Fruit fly (Drosophila melanogaster) whole organism, embryonic: ENCODE results near the gene CG4297.

ENCODE experiments used
- CG10366 ChIP-seq: fragments of 200-800 bp; sonication (Bioruptor generic); IDR thresholded peaks from 2 replicates; pipeline ENCODE4 v1.3.6; 2022; ENCODE audit warnings: missing biosample characterization, missing genetic modification characterization
- CG10654 ChIP-seq: fragments of 200-800 bp; sonication (Bioruptor generic); optimal IDR thresholded peaks from 2 replicates; lab custom pipeline; 2016; ENCODE audit warnings: missing biosample characterization, missing genetic modification characterization
- CG10979 ChIP-seq: fragments of 200-800 bp; sonication (Bioruptor generic); optimal IDR thresholded peaks from 2 replicates; lab custom pipeline; 2018; ENCODE audit warnings: missing biosample characterization, mild to moderate bottlenecking, missing genetic modification characterization, moderate library complexity
- CG11093 ChIP-seq: fragments of 200-800 bp; sonication (Bioruptor generic); IDR thresholded peaks from 3 replicates; pipeline ENCODE4 v1.3.6; 2022; ENCODE audit warnings: missing biosample characterization, missing genetic modification characterization
- CG11560 ChIP-seq: fragments of 200-800 bp; sonication (Bioruptor generic); IDR thresholded peaks from 3 replicates; pipeline ENCODE4 v1.3.6; 2022; ENCODE audit warnings: missing biosample characterization, missing genetic modification characterization
- CG12219 ChIP-seq: fragments of 200-800 bp; sonication (Bioruptor generic); optimal IDR thresholded peaks from 3 replicates; lab custom pipeline; 2018; ENCODE audit warnings: missing biosample characterization, mild to moderate bottlenecking, missing genetic modification characterization
- CG12659 ChIP-seq: fragments of 200-800 bp; sonication (Bioruptor generic); optimal IDR thresholded peaks from 3 replicates; lab custom pipeline; 2017; ENCODE audit warnings: mild to moderate bottlenecking, missing biosample characterization, missing genetic modification reagents, missing genetic modification characterization
- CG13287 ChIP-seq: fragments of 200-800 bp; sonication (Bioruptor generic); IDR thresholded peaks from 2 replicates; pipeline ENCODE4 v1.3.6; 2022; ENCODE audit warnings: missing biosample characterization, missing genetic modification characterization; ENCODE audit not compliant: partially characterized antibody
- CG13624 ChIP-seq: fragments of 200-800 bp; sonication (Bioruptor generic); optimal IDR thresholded peaks from 2 replicates; lab custom pipeline; 2016; ENCODE audit warnings: missing biosample characterization, missing genetic modification characterization
- CG13894 ChIP-seq: fragments of 200-800 bp; sonication (Bioruptor generic); optimal IDR thresholded peaks from 3 replicates; lab custom pipeline; 2018; ENCODE audit warnings: missing biosample characterization, mild to moderate bottlenecking, missing genetic modification characterization, moderate library complexity
- CG16815 ChIP-seq: fragments of 200-800 bp; sonication (Bioruptor generic); optimal IDR thresholded peaks from 3 replicates; lab custom pipeline; 2017; ENCODE audit warnings: missing biosample characterization, mild to moderate bottlenecking, missing genetic modification characterization
- CG17328 ChIP-seq: fragments of 200-800 bp; sonication (Bioruptor generic); IDR thresholded peaks from 2 replicates; pipeline ENCODE4 v1.3.6; 2022; ENCODE audit warnings: missing biosample characterization, missing genetic modification characterization
- CG18599 ChIP-seq: fragments of 200-800 bp; sonication (Bioruptor generic); optimal IDR thresholded peaks from 3 replicates; lab custom pipeline; 2017; ENCODE audit warnings: missing biosample characterization, missing genetic modification characterization, mild to moderate bottlenecking, moderate library complexity, missing genetic modification reagents
- CG18764 ChIP-seq: fragments of 200-800 bp; sonication (Bioruptor generic); optimal IDR thresholded peaks from 3 replicates; lab custom pipeline; 2016; ENCODE audit warnings: missing biosample characterization, missing genetic modification characterization
- CG34224 ChIP-seq: fragments of 200-800 bp; sonication (Bioruptor generic); IDR thresholded peaks from 3 replicates; pipeline ENCODE4 v1.3.6; 2022; ENCODE audit warnings: missing biosample characterization, missing genetic modification characterization; ENCODE audit not compliant: partially characterized antibody
- CG6791 ChIP-seq: fragments of 200-800 bp; sonication (Bioruptor generic); IDR thresholded peaks from 3 replicates; pipeline ENCODE4 v1.3.6; 2022; ENCODE audit warnings: missing biosample characterization, missing genetic modification characterization; ENCODE audit not compliant: partially characterized antibody
- CG7271 ChIP-seq: fragments of 200-800 bp; sonication (Bioruptor generic); optimal IDR thresholded peaks from 2 replicates; lab custom pipeline; 2018; ENCODE audit warnings: missing biosample characterization, mild to moderate bottlenecking, missing genetic modification characterization, moderate library complexity
- CG7786 ChIP-seq: fragments of 200-800 bp; sonication (Bioruptor generic); optimal IDR thresholded peaks from 2 replicates; lab custom pipeline; 2016; ENCODE audit warnings: missing biosample characterization, missing genetic modification characterization
- CG7963 ChIP-seq: fragments of 200-800 bp; sonication (Bioruptor generic); IDR thresholded peaks from 3 replicates; pipeline ENCODE4 v1.3.6; 2022; ENCODE audit warnings: missing biosample characterization, missing genetic modification characterization; ENCODE audit not compliant: partially characterized antibody
- CG8290 ChIP-seq, 3 experiments: fragments of 200-800 bp; sonication (Bioruptor generic); optimal IDR thresholded peaks; 2 replicates each; lab custom pipeline; 2016 to 2019; ENCODE audit warnings: missing biosample characterization in 3 of 3, missing genetic modification characterization in 3 of 3, mild to moderate bottlenecking in 2 of 3, moderate library complexity in 1 of 3
- CG9437 ChIP-seq: fragments of 200-800 bp; sonication (Bioruptor generic); optimal IDR thresholded peaks from 2 replicates; lab custom pipeline; 2018; ENCODE audit warnings: missing biosample characterization, mild to moderate bottlenecking, missing genetic modification characterization
- CTCF ChIP-seq: fragments of 200-800 bp; sonication (Bioruptor generic); optimal IDR thresholded peaks from 2 replicates; lab custom pipeline; 2017; ENCODE audit warnings: missing biosample characterization, mild to moderate bottlenecking, missing genetic modification characterization, moderate library complexity
- Camta ChIP-seq: fragments of 200-800 bp; sonication (Bioruptor generic); optimal IDR thresholded peaks from 2 replicates; lab custom pipeline; 2016; ENCODE audit warnings: missing biosample characterization, missing genetic modification characterization
- CrebB ChIP-seq: fragments of 200-800 bp; sonication (Bioruptor generic); optimal IDR thresholded peaks from 3 replicates; lab custom pipeline; 2018; ENCODE audit warnings: missing biosample characterization, mild to moderate bottlenecking, missing genetic modification characterization
- Dip2 ChIP-seq: fragments of 200-800 bp; sonication (Bioruptor generic); IDR thresholded peaks from 2 replicates; pipeline ENCODE4 v1.3.6; 2022; ENCODE audit warnings: missing biosample characterization, missing genetic modification characterization
- H2.0 ChIP-seq: fragments of 200-800 bp; sonication (Bioruptor generic); IDR thresholded peaks from 2 replicates; pipeline ENCODE4 v1.3.6; 2022; ENCODE audit warnings: missing biosample characterization, missing genetic modification characterization
- HHEX ChIP-seq: fragments of 200-800 bp; sonication (Bioruptor generic); optimal IDR thresholded peaks from 3 replicates; lab custom pipeline; 2017; ENCODE audit warnings: missing biosample characterization, mild to moderate bottlenecking, missing genetic modification characterization, missing genetic modification reagents
- HmgD ChIP-seq: fragments of 200-800 bp; sonication (Bioruptor generic); optimal IDR thresholded peaks from 3 replicates; lab custom pipeline; 2016; ENCODE audit warnings: missing biosample characterization, missing genetic modification characterization
- Jarid2 ChIP-seq: fragments of 200-800 bp; sonication (Bioruptor generic); optimal IDR thresholded peaks from 3 replicates; lab custom pipeline; 2017; ENCODE audit warnings: mild to moderate bottlenecking, missing biosample characterization, missing genetic modification reagents, missing genetic modification characterization
- Lhr ChIP-seq: fragments of 200-800 bp; sonication (Bioruptor generic); optimal IDR thresholded peaks from 3 replicates; lab custom pipeline; 2017; ENCODE audit warnings: mild to moderate bottlenecking, missing biosample characterization, missing genetic modification reagents, missing genetic modification characterization
- Scr ChIP-seq: fragments of 200-800 bp; sonication (Bioruptor generic); IDR thresholded peaks from 2 replicates; pipeline ENCODE4 v1.3.6; 2022; ENCODE audit warnings: missing biosample characterization, missing genetic modification characterization; ENCODE audit not compliant: partially characterized antibody
- Side ChIP-seq: fragments of 200-800 bp; sonication (Bioruptor generic); optimal IDR thresholded peaks from 2 replicates; lab custom pipeline; 2016; ENCODE audit warnings: missing biosample characterization, missing genetic modification characterization
- br ChIP-seq: fragments of >200 bp; optimal IDR thresholded peaks from 2 replicates; lab custom pipeline; 2017
- chif ChIP-seq, 2 experiments: fragments of 200-800 bp; sonication (Bioruptor generic); optimal IDR thresholded peaks; 3 replicates each; lab custom pipeline; 2016; ENCODE audit warnings: missing biosample characterization in 2 of 2, missing genetic modification characterization in 2 of 2
- chinmo ChIP-seq: fragments of 200-800 bp; sonication (Bioruptor generic); IDR thresholded peaks from 4 replicates; pipeline ENCODE4 v1.3.6; 2022; ENCODE audit warnings: missing biosample characterization, missing genetic modification characterization; ENCODE audit not compliant: partially characterized antibody
- ci ChIP-seq: fragments of 200-800 bp; sonication (Bioruptor generic); IDR thresholded peaks from 3 replicates; pipeline ENCODE4 v1.3.6; 2022; ENCODE audit warnings: missing biosample characterization, missing genetic modification characterization
- cwo ChIP-seq: fragments of 200-800 bp; sonication (Bioruptor generic); optimal IDR thresholded peaks from 3 replicates; lab custom pipeline; 2017; ENCODE audit warnings: missing biosample characterization, missing genetic modification characterization, mild to moderate bottlenecking, moderate library complexity, missing genetic modification reagents
- dmrt99B ChIP-seq: fragments of 200-800 bp; sonication (Bioruptor generic); optimal IDR thresholded peaks from 2 replicates; lab custom pipeline; 2018; ENCODE audit warnings: missing biosample characterization, mild to moderate bottlenecking, missing genetic modification characterization, moderate library complexity
- dysf ChIP-seq: fragments of 200-800 bp; sonication (Bioruptor generic); IDR thresholded peaks from 3 replicates; pipeline ENCODE4 v1.3.6; 2022; ENCODE audit warnings: missing biosample characterization, missing genetic modification characterization
- nerfin-2 ChIP-seq: fragments of 200-800 bp; sonication (Bioruptor generic); IDR thresholded peaks from 2 replicates; pipeline ENCODE4 v1.3.6; 2022; ENCODE audit warnings: missing biosample characterization, missing genetic modification characterization; ENCODE audit not compliant: partially characterized antibody
- nmo ChIP-seq: fragments of 200-800 bp; sonication (Bioruptor generic); optimal IDR thresholded peaks from 2 replicates; lab custom pipeline; 2018; ENCODE audit warnings: missing biosample characterization, mild to moderate bottlenecking, missing genetic modification characterization, moderate library complexity
- ro ChIP-seq: fragments of 200-800 bp; sonication (Bioruptor generic); IDR thresholded peaks from 2 replicates; pipeline ENCODE4 v1.3.6; 2022; ENCODE audit warnings: missing biosample characterization, missing genetic modification characterization
- sc ChIP-seq, 3 experiments: fragments of >200 bp in 2 of 3; fragments of 200-800 bp in 1 of 3; sonication (Bioruptor generic) in 1 of 3; optimal IDR thresholded peaks; 2 replicates in 2 of 3; 3 replicates in 1 of 3; lab custom pipeline; 2017; ENCODE audit warnings: mild to moderate bottlenecking in 1 of 3, missing biosample characterization in 1 of 3, missing genetic modification characterization in 1 of 3, missing genetic modification reagents in 1 of 3
- schlank ChIP-seq: fragments of 200-800 bp; sonication (Bioruptor generic); optimal IDR thresholded peaks from 2 replicates; lab custom pipeline; 2018; ENCODE audit warnings: missing biosample characterization, mild to moderate bottlenecking, missing genetic modification characterization
- sima ChIP-seq: fragments of 200-800 bp; sonication (Bioruptor generic); optimal IDR thresholded peaks from 2 replicates; lab custom pipeline; 2016; ENCODE audit warnings: missing biosample characterization, missing genetic modification characterization
- zfh2 ChIP-seq: fragments of 200-800 bp; sonication (Bioruptor generic); optimal IDR thresholded peaks from 2 replicates; lab custom pipeline; 2016; ENCODE audit warnings: missing biosample characterization, missing genetic modification characterization

CG4297 gene

dm6 chr2L:488548-489100 is 16.6 kb upstream of the CG4297 start (continued):
- TF ChIP-seq ro (GFP tag; lab: Robert Waterston, UW), result no peak
- TF ChIP-seq chinmo (GFP tag; lab: Robert Waterston, UW), result peak; percentile 28; the same call in 1 of the 4 replicates
- TF ChIP-seq CTCF, result no peak
- no peak for TF ChIP-seq CG11093
- TF ChIP-seq CG12659, result peak; percentile 17
- no peak for TF ChIP-seq nerfin-2
- no peak for TF ChIP-seq CG13624 (GFP tag; lab: Kevin White, UChicago)
- TF ChIP-seq cwo (GFP tag; lab: Kevin White, UChicago), result peak; percentile 8
- TF ChIP-seq, all 482 proteins: peak for 17

- peak; percentile 45 for TF ChIP-seq dmrt99B
- no peak for TF ChIP-seq CG34224 (GFP tag; lab: Robert Waterston, UW)
- TF ChIP-seq Dip2 (GFP tag; lab: Robert Waterston, UW), result no peak
- TF ChIP-seq sima (GFP tag; lab: Kevin White, UChicago), result no peak
- no peak for TF ChIP-seq ci
- no peak for TF ChIP-seq CG6791
- TF ChIP-seq CG18764 (GFP tag; lab: Kevin White, UChicago), result no peak
- TF ChIP-seq Scr (GFP tag; lab: Robert Waterston, UW), result no peak
- TF ChIP-seq CG10979 (tag; lab: Kevin White, UChicago), result peak; percentile 39
- no peak for TF ChIP-seq chif (GFP tag; optimal IDR thresholded peaks at IDR 0.05; lab: Kevin White, UChicago)
- no peak for TF ChIP-seq CG12219 (GFP tag; lab: Kevin White, UChicago)
- TF ChIP-seq Camta (GFP tag; lab: Kevin White, UChicago), result peak; percentile 4
- no peak for TF ChIP-seq schlank
- TF ChIP-seq H2.0 (GFP tag; lab: Robert Waterston, UW), result no peak
- no peak for TF ChIP-seq Side (GFP tag; lab: Kevin White, UChicago)
- TF ChIP-seq br (lab: Kevin White, UChicago), result no peak
- no peak for TF ChIP-seq CG13894 (tag; lab: Kevin White, UChicago)
- peak; percentile 29 for TF ChIP-seq nmo (GFP tag; lab: Kevin White, UChicago)
- TF ChIP-seq CG18599 (GFP tag; lab: Kevin White, UChicago), result peak; percentile 38
- peak; percentile 54; the same call in 2 of the 3 replicates for TF ChIP-seq dysf (GFP tag; lab: Robert Waterston, UW)
- no peak for TF ChIP-seq CG17328 (GFP tag; lab: Robert Waterston, UW)
- no peak for TF ChIP-seq HHEX (GFP tag; lab: Kevin White, UChicago)
- no peak for TF ChIP-seq CG8290 (GFP tag; optimal IDR thresholded peaks at IDR 0.05; lab: Kevin White, UChicago)
- TF ChIP-seq CG8290 (tag; optimal IDR thresholded peaks at IDR 0.05; lab: Kevin White, UChicago), result no peak
- no peak for TF ChIP-seq Lhr (GFP tag; lab: Kevin White, UChicago)
- TF ChIP-seq CG7271 (tag; lab: Kevin White, UChicago), result no peak
- peak; percentile 16 for TF ChIP-seq CG9437 (GFP tag; lab: Kevin White, UChicago)
- no peak for TF ChIP-seq CrebB (tag; lab: Kevin White, UChicago)
- no peak for TF ChIP-seq CG13287 (GFP tag; lab: Robert Waterston, UW)
- TF ChIP-seq sc (optimal IDR thresholded peaks at IDR 0.05; lab: Kevin White, UChicago), result no peak
- no peak for TF ChIP-seq sc (GFP tag; optimal IDR thresholded peaks at IDR 0.05; lab: Kevin White, UChicago)
- no peak for TF ChIP-seq CG11560
- TF ChIP-seq zfh2, result no peak
- no peak for TF ChIP-seq CG7963 (GFP tag; lab: Robert Waterston, UW)
- no peak for TF ChIP-seq CG10366
- no peak for TF ChIP-seq CG12659
- TF ChIP-seq CG10654 (GFP tag; lab: Kevin White, UChicago), result no peak
- no peak for TF ChIP-seq CG16815 (GFP tag; lab: Kevin White, UChicago)
- peak; percentile 37 for TF ChIP-seq Jarid2 (GFP tag; lab: Kevin White, UChicago)
- TF ChIP-seq HmgD (GFP tag; lab: Kevin White, UChicago), result no peak
- peak; percentile 4 for TF ChIP-seq CG7786 (GFP tag; lab: Kevin White, UChicago)
These were observed 15.9 kb upstream of the CG4297 start for dm6 chr2L:487719-488547.
